Worm (Caenorhabditis elegans): ENCODE results near the gene B0464.9.

B0464.9 gene

ce11 chrIII:9443417-9444027 lies 22.0 kb upstream of the B0464.9 start, which contains the start of gene pir-2 (continued):
- TF ChIP-seq nhr-232 (tag; optimal IDR thresholded peaks at IDR 0.05) = no peak
- no peak for TF ChIP-seq fax-1 (tag; optimal IDR thresholded peaks at IDR 0.05)
- TF ChIP-seq ahr-1 (tag; optimal IDR thresholded peaks at IDR 0.05) = no peak
- peak; percentile 67 for TF ChIP-seq ceh-18 (tag; optimal IDR thresholded peaks at IDR 0.05)
- no peak for TF ChIP-seq lin-11 (tag; optimal IDR thresholded peaks at IDR 0.05)
- peak; percentile 60 for TF ChIP-seq hlh-8 (tag; optimal IDR thresholded peaks at IDR 0.05)
- peak; percentile 72 for TF ChIP-seq hlh-30 (tag; optimal IDR thresholded peaks at IDR 0.05; ENCODE audit: insufficient read depth)
- no peak for TF ChIP-seq odd-2 (tag; optimal IDR thresholded peaks at IDR 0.05)
- TF ChIP-seq nhr-11 (tag; optimal IDR thresholded peaks at IDR 0.05) = no peak
- peak; percentile 26; the same call in 1 of the 2 replicates for TF ChIP-seq sox-2 (GFP tag; IDR thresholded peaks at IDR 0.05)
- TF ChIP-seq dmd-4 (tag; optimal IDR thresholded peaks at IDR 0.05; ENCODE audit: borderline replicate concordance) = no peak
- no peak for TF ChIP-seq ttx-3 (tag; optimal IDR thresholded peaks at IDR 0.05)
- TF ChIP-seq nfya-1 (tag; optimal IDR thresholded peaks at IDR 0.05) = peak; percentile 92
- TF ChIP-seq rnt-1 (tag; optimal IDR thresholded peaks at IDR 0.05) = peak; percentile 64
- TF ChIP-seq tbx-2 (tag; optimal IDR thresholded peaks at IDR 0.05) = peak; percentile 82
- peak; percentile 21 for TF ChIP-seq pros-1 (tag; optimal IDR thresholded peaks at IDR 0.05)
- TF ChIP-seq unc-3 (GFP tag; conservative IDR thresholded peaks at IDR 0.05) = peak; percentile 38; the same call in 1 of the 2 replicates
- TF ChIP-seq unc-3 (tag; optimal IDR thresholded peaks at IDR 0.05) = no peak
- no peak for TF ChIP-seq elt-2 (tag; optimal IDR thresholded peaks at IDR 0.05)
- peak; percentile 19 for TF ChIP-seq ets-4 (tag; optimal IDR thresholded peaks at IDR 0.05)
- TF ChIP-seq fkh-6 (tag; optimal IDR thresholded peaks at IDR 0.05) = no peak
- TF ChIP-seq zip-5 (tag; optimal IDR thresholded peaks at IDR 0.05) = no peak
- TF ChIP-seq unc-55 (GFP tag; optimal IDR thresholded peaks at IDR 0.05) = peak; percentile 65
- peak; percentile 1 for TF ChIP-seq ceh-2 (tag; optimal IDR thresholded peaks at IDR 0.05)
- no peak for TF ChIP-seq npax-4 (tag; optimal IDR thresholded peaks at IDR 0.05)
- no peak for TF ChIP-seq fkh-10 (GFP tag; optimal IDR thresholded peaks at IDR 0.05)
- no peak for TF ChIP-seq ama-1 (optimal IDR thresholded peaks at IDR 0.05)
- TF ChIP-seq lim-6 (tag; optimal IDR thresholded peaks at IDR 0.05) = no peak
- TF ChIP-seq mec-3 (tag; optimal IDR thresholded peaks at IDR 0.05; ENCODE audit: borderline replicate concordance) = no peak
- no peak for TF ChIP-seq ceh-22 (tag; optimal IDR thresholded peaks at IDR 0.05)
- no peak for TF ChIP-seq ceh-6 (GFP tag; optimal IDR thresholded peaks at IDR 0.05)
- TF ChIP-seq ceh-19 (GFP tag; optimal IDR thresholded peaks at IDR 0.05) = no peak
- TF ChIP-seq ceh-31 (tag; optimal IDR thresholded peaks at IDR 0.05) = peak; percentile 77
- peak; percentile 64 for TF ChIP-seq ceh-30 (tag; optimal IDR thresholded peaks at IDR 0.05)
- TF ChIP-seq C08G9.2 (tag; optimal IDR thresholded peaks at IDR 0.05) = no peak
- no peak for TF ChIP-seq Y22D7AL.16 (tag; optimal IDR thresholded peaks at IDR 0.05)
- peak; percentile 78 for TF ChIP-seq dve-1 (tag; optimal IDR thresholded peaks at IDR 0.05)
- TF ChIP-seq gmeb-2 (tag; optimal IDR thresholded peaks at IDR 0.05) = no peak

- TF ChIP-seq C38D4.7 (GFP tag; optimal IDR thresholded peaks at IDR 0.05) (no peak), unc-42 (tag; optimal IDR thresholded peaks at IDR 0.05) (no peak), rnt-1 (tag; optimal IDR thresholded peaks at IDR 0.05) (no peak), ref-2 (tag; optimal IDR thresholded peaks at IDR 0.05) (no peak), pqm-1 (tag; optimal IDR thresholded peaks at IDR 0.05) (no peak), eyg-1 (tag; optimal IDR thresholded peaks at IDR 0.05) (no peak), elt-2 (tag; optimal IDR thresholded peaks at IDR 0.05) (no peak), odd-2 (tag; optimal IDR thresholded peaks at IDR 0.05) (no peak), sdc-2 (tag; optimal IDR thresholded peaks at IDR 0.05) (no peak), fax-1 (tag; optimal IDR thresholded peaks at IDR 0.05) (no peak), lin-11 (tag; optimal IDR thresholded peaks at IDR 0.05) (no peak), F13H6.1 (tag; optimal IDR thresholded peaks at IDR 0.05) (no peak), ceh-34 (tag; optimal IDR thresholded peaks at IDR 0.05) (no peak), nfya-1 (tag; optimal IDR thresholded peaks at IDR 0.05) (no peak), pag-3 (tag; optimal IDR thresholded peaks at IDR 0.05; ENCODE audit: borderline replicate concordance) (no peak), sox-2 (GFP tag; IDR thresholded peaks at IDR 0.05) (no peak), che-1 (tag; optimal IDR thresholded peaks at IDR 0.05) (no peak)
Measured at ce11 chrIII:9449831-9450230, 15.7 kb upstream of the B0464.9 start, which contains the start of gene F54C8.6. TSS of gene F54C8.6 (minus strand) at chrIII:9449931.
